Fruit fly (Drosophila melanogaster): ENCODE measurements around the gene CheB38a.

DNA sequence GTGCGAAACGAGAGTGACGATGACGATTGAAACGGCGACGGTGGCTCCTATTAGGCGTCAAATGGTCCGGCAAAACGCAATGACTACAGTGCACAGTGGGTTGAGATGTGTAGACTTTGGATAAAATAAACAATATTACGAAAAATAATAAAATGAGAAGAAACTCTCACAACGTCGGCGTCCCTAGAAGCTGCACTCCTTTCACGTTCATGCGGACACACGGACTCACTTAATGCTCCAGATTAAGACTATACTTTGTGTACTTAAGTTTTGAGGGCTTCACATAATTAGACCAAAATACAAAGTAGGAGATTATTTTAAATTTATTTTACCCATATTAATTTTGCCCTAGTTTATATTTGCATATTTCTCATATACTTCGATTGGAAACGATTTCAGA is 21.7 kb upstream of the CheB38a start:
- TF ChIP-seq CG17806 (tag; optimal IDR thresholded peaks at IDR 0.05) (no peak), CG8159 (tag; optimal IDR thresholded peaks at IDR 0.05) (no peak), CG4496 (GFP tag; IDR thresholded peaks at IDR 0.05) (peak; percentile 56; the same call in 2 of the 3 replicates), Pif1B (GFP tag; optimal IDR thresholded peaks at IDR 0.05) (no peak), EcR (GFP tag; optimal IDR thresholded peaks at IDR 0.05) (no peak), CG10348 (GFP tag; IDR thresholded peaks at IDR 0.05) (no peak), rn (GFP tag; IDR thresholded peaks at IDR 0.05) (no peak), CG12605 (GFP tag; IDR thresholded peaks at IDR 0.05) (no peak), CG14655 (GFP tag; optimal IDR thresholded peaks at IDR 0.05) (peak; percentile 72), CG34367 (tag; optimal IDR thresholded peaks at IDR 0.05) (no peak), CG13204 (GFP tag; optimal IDR thresholded peaks at IDR 0.05) (no peak), CG32121 (GFP tag; IDR thresholded peaks at IDR 0.05) (no peak), Snoo (tag; optimal IDR thresholded peaks at IDR 0.05) (no peak)
